Worm (Caenorhabditis elegans): ENCODE data around the gene snr-5.

The snr-5 gene

ce11 chrIII:7824041-7824440 is 37.8 kb upstream of the snr-5 start:
- TF ChIP-seq ama-1 (optimal IDR thresholded peaks at IDR 0.05) (no peak), ceh-63 (GFP tag; optimal IDR thresholded peaks at IDR 0.05) (no peak), unc-86 (tag; optimal IDR thresholded peaks at IDR 0.05) (peak; percentile 22), dpl-1 (GFP tag; optimal IDR thresholded peaks at IDR 0.05) (no peak), efl-1 (optimal IDR thresholded peaks at IDR 0.05) (no peak), efl-1 (GFP tag; optimal IDR thresholded peaks at IDR 0.05 in 1 of 2) (peak in 1 of 2 experiments; percentile 21)

- no peak for TF ChIP-seq zag-1 (tag; optimal IDR thresholded peaks at IDR 0.05)
- TF ChIP-seq ceh-90 (tag; optimal IDR thresholded peaks at IDR 0.05), result no peak
- TF ChIP-seq lin-14 (GFP tag; optimal IDR thresholded peaks at IDR 0.05), result no peak
- no peak for TF ChIP-seq lin-39 (tag; optimal IDR thresholded peaks at IDR 0.05)
- peak; percentile 7 for TF ChIP-seq F16B12.6 (tag; optimal IDR thresholded peaks at IDR 0.05)
- no peak for TF ChIP-seq hlh-17 (GFP tag; optimal IDR thresholded peaks at IDR 0.05; ENCODE audit: borderline replicate concordance)
- TF ChIP-seq unc-130 (tag; optimal IDR thresholded peaks at IDR 0.05), result no peak
- TF ChIP-seq blmp-1 (tag; optimal IDR thresholded peaks at IDR 0.05), result peak; percentile 51
- no peak for TF ChIP-seq ces-1 (GFP tag; optimal IDR thresholded peaks at IDR 0.05)
- no peak for TF ChIP-seq aha-1 (tag; optimal IDR thresholded peaks at IDR 0.05)
- TF ChIP-seq mdl-1 (tag; optimal IDR thresholded peaks at IDR 0.05), result no peak
- TF ChIP-seq nhr-90 (tag; optimal IDR thresholded peaks at IDR 0.05; ENCODE audit: poor library complexity), result no peak
- TF ChIP-seq lin-35 (GFP tag; optimal IDR thresholded peaks at IDR 0.05), result peak; percentile 28 to 60
- no peak for TF ChIP-seq ztf-11 (tag; optimal IDR thresholded peaks at IDR 0.05)
- TF ChIP-seq rnt-1 (tag; optimal IDR thresholded peaks at IDR 0.05), result no peak
- peak; percentile 28 for TF ChIP-seq C16A3.4 (tag; optimal IDR thresholded peaks at IDR 0.05)
- no peak for TF ChIP-seq zip-4 (GFP tag; optimal IDR thresholded peaks at IDR 0.05)
- TF ChIP-seq lin-15B (tag; optimal IDR thresholded peaks at IDR 0.05), result no peak
- no peak for TF ChIP-seq fkh-10 (GFP tag; optimal IDR thresholded peaks at IDR 0.05)
- no peak for TF ChIP-seq ceh-82 (tag; optimal IDR thresholded peaks at IDR 0.05)
- TF ChIP-seq lsy-2 (tag; optimal IDR thresholded peaks at IDR 0.05), result peak; percentile 33 to 69
- no peak for TF ChIP-seq egl-27 (tag; optimal IDR thresholded peaks at IDR 0.05)
- TF ChIP-seq grh-1 (GFP tag; IDR thresholded peaks at IDR 0.05), result no peak
- TF ChIP-seq nhr-76 (tag; optimal IDR thresholded peaks at IDR 0.05), result no peak
- TF ChIP-seq unc-62 (GFP tag; optimal IDR thresholded peaks at IDR 0.05), result no peak
- no peak for TF ChIP-seq nhr-84 (tag; optimal IDR thresholded peaks at IDR 0.05)
- TF ChIP-seq skn-1 (tag; optimal IDR thresholded peaks at IDR 0.05), result peak; percentile 4
- TF ChIP-seq ztf-4 (tag; optimal IDR thresholded peaks at IDR 0.05), result no peak
- TF ChIP-seq xbp-1 (tag; optimal IDR thresholded peaks at IDR 0.05), result peak; percentile 1
- TF ChIP-seq nhr-77 (tag; optimal IDR thresholded peaks at IDR 0.05), result no peak
- TF ChIP-seq mef-2 (tag; optimal IDR thresholded peaks at IDR 0.05), result no peak
- TF ChIP-seq C34B4.2 (tag; optimal IDR thresholded peaks at IDR 0.05), result no peak
- peak; percentile 54 to 59 for TF ChIP-seq efl-1 (optimal IDR thresholded peaks at IDR 0.05)
- TF ChIP-seq efl-1 (GFP tag; optimal IDR thresholded peaks at IDR 0.05 in 1 of 2), result peak; percentile 39 to 73
- no peak for TF ChIP-seq aly-2 (tag; optimal IDR thresholded peaks at IDR 0.05)
- TF ChIP-seq hpl-2 (GFP tag; optimal IDR thresholded peaks at IDR 0.05), result no peak
- TF ChIP-seq dpl-1 (GFP tag; optimal IDR thresholded peaks at IDR 0.05), result peak; percentile 14 to 65 (median 51)
- no peak for TF ChIP-seq snpc-4 (tag; optimal IDR thresholded peaks at IDR 0.05)
- no peak for TF ChIP-seq pag-3 (tag; optimal IDR thresholded peaks at IDR 0.05; ENCODE audit: borderline replicate concordance, insufficient read depth)
- TF ChIP-seq unc-98 (GFP tag; IDR thresholded peaks at IDR 0.05), result no peak
- TF ChIP-seq elt-2 (tag; optimal IDR thresholded peaks at IDR 0.05), result no peak
- no peak for TF ChIP-seq sptf-1 (tag; optimal IDR thresholded peaks at IDR 0.05)
- TF ChIP-seq unc-86 (tag; optimal IDR thresholded peaks at IDR 0.05), result no peak
- no peak for TF ChIP-seq nhr-19 (GFP tag; conservative IDR thresholded peaks at IDR 0.05)
- no peak for TF ChIP-seq nhr-71 (tag; optimal IDR thresholded peaks at IDR 0.05)
- TF ChIP-seq egl-13 (tag; optimal IDR thresholded peaks at IDR 0.05), result no peak
- peak in 1 of 6 experiments; percentile 17 for TF ChIP-seq elt-3 (tag; optimal IDR thresholded peaks at IDR 0.05)
Observed at ce11 chrIII:7828576-7829461, 33.1 kb upstream of the snr-5 start, which contains the start of the genes egl-45 and kcmf-1. Gene egl-45 (minus strand): TSS chrIII:7828626. Gene kcmf-1 (plus strand): TSS chrIII:7829411.

Data from whole organism, L1 larva.